Fruit fly (Drosophila melanogaster): Measurements from ENCODE around the gene CG9154.

Gene CG9154

DNA sequence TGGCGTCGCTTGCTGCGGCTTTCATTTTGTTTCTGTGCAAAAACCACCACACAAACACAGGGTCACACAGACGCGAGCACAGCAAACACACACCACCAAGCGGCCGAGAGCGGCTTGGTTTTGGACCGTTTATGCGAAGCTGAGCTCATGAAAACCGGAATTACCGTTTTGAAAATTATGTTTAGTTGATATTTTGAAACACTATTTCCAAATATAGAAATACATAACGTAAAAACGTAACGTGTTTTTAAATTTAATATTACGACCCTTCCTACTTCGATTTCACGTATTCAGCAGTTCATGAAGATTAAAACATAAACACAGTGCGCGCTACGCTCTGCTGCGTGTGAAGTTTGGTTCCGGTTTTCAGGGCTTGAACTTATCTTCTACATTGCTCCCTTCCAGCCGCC is 19.3 kb downstream of the CG9154 start (continued):
- TF ChIP-seq CG2875 (GFP tag; optimal IDR thresholded peaks at IDR 0.05) (peak; percentile 92), CG12769 (tag; optimal IDR thresholded peaks at IDR 0.05) (no peak), jumu (GFP tag; optimal IDR thresholded peaks at IDR 0.05) (peak; percentile 94), CG31365 (tag; optimal IDR thresholded peaks at IDR 0.05) (peak; percentile 91), pan (optimal IDR thresholded peaks at IDR 0.05) (no peak), pan (GFP tag; optimal IDR thresholded peaks at IDR 0.05 in 1 of 2, IDR thresholded peaks at IDR 0.05 in 1 of 2) (peak in 1 of 2 experiments; percentile 94), BEAF-32 (GFP tag; optimal IDR thresholded peaks at IDR 0.05) (no peak), CG3163 (GFP tag; optimal IDR thresholded peaks at IDR 0.05) (peak; percentile 81), E2f1 (GFP tag; IDR thresholded peaks at IDR 0.05) (peak; percentile 82), CG6175 (GFP tag; IDR thresholded peaks at IDR 0.05) (no peak), fu2 (GFP tag; optimal IDR thresholded peaks at IDR 0.05) (peak; percentile 79), ara (GFP tag; IDR thresholded peaks at IDR 0.05) (peak; percentile 96), pita (GFP tag; optimal IDR thresholded peaks at IDR 0.05) (no peak), gsb-n (tag; optimal IDR thresholded peaks at IDR 0.05) (peak; percentile 96), CG4282 (GFP tag; optimal IDR thresholded peaks at IDR 0.05) (peak; percentile 85), seq (GFP tag; IDR thresholded peaks at IDR 0.05) (peak; percentile 97), wdn (GFP tag; IDR thresholded peaks at IDR 0.05) (peak; percentile 90), cwo (GFP tag; optimal IDR thresholded peaks at IDR 0.05) (peak; percentile 94), bab2 (GFP tag; optimal IDR thresholded peaks at IDR 0.05) (peak; percentile 94), Fer1 (GFP tag; optimal IDR thresholded peaks at IDR 0.05) (peak; percentile 99), Vsx1 (GFP tag; optimal IDR thresholded peaks at IDR 0.05) (no peak), ham (GFP tag; IDR thresholded peaks at IDR 0.05) (peak; percentile 61; the same call in 1 of the 2 replicates), oc (tag; optimal IDR thresholded peaks at IDR 0.05) (peak; percentile 96), Optix (GFP tag; IDR thresholded peaks at IDR 0.05) (peak; percentile 91), MESR4 (GFP tag; optimal IDR thresholded peaks at IDR 0.05) (peak; percentile 46), CG8089 (GFP tag; optimal IDR thresholded peaks at IDR 0.05) (peak; percentile 85), amos (GFP tag; IDR thresholded peaks at IDR 0.05; ENCODE audit: partially characterized antibody) (no peak), vfl (GFP tag; optimal IDR thresholded peaks at IDR 0.05) (peak; percentile 90), Nf-YC (tag; optimal IDR thresholded peaks at IDR 0.05) (peak; percentile 87), Nf-YA (GFP tag; IDR thresholded peaks at IDR 0.05) (peak; percentile 90), Oaz (GFP tag; IDR thresholded peaks at IDR 0.05) (peak; percentile 90), CG3065 (GFP tag; optimal IDR thresholded peaks at IDR 0.05) (peak; percentile 80), ato (GFP tag; IDR thresholded peaks at IDR 0.05; ENCODE audit: partially characterized antibody) (no peak), Stat92E (GFP tag; optimal IDR thresholded peaks at IDR 0.05) (peak in 1 of 3 experiments; percentile 79), dimm (GFP tag; IDR thresholded peaks at IDR 0.05) (peak; percentile 81), CG5953 (GFP tag; IDR thresholded peaks at IDR 0.05) (peak; percentile 90), Taf1 (GFP tag; IDR thresholded peaks at IDR 0.05) (peak; percentile 84), nerfin-2 (GFP tag; IDR thresholded peaks at IDR 0.05; ENCODE audit: partially characterized antibody) (no peak), CG1792 (GFP tag; optimal IDR thresholded peaks at IDR 0.05) (peak; percentile 90), insv (GFP tag; optimal IDR thresholded peaks at IDR 0.05) (peak; percentile 5 to 77), Bteb2 (GFP tag; optimal IDR thresholded peaks at IDR 0.05) (peak; percentile 94), CG6791 (GFP tag; IDR thresholded peaks at IDR 0.05; ENCODE audit: partially characterized antibody) (0 out of 3 replicates have a peak, but pooled peaks have one; percentile 12), NfI (GFP tag; optimal IDR thresholded peaks at IDR 0.05) (peak; percentile 95), Sin3A (optimal IDR thresholded peaks at IDR 0.05) (no peak), CG6689 (GFP tag; IDR thresholded peaks at IDR 0.05) (peak; percentile 94), dpn (GFP tag; optimal IDR thresholded peaks at IDR 0.05) (peak; percentile 94), CG15269 (tag; optimal IDR thresholded peaks at IDR 0.05) (peak; percentile 96), tgo (GFP tag; IDR thresholded peaks at IDR 0.05) (peak; percentile 94), Dref (GFP tag; IDR thresholded peaks at IDR 0.05) (0 out of 2 replicates have a peak, but pooled peaks have one; percentile 20), CG13624 (GFP tag; optimal IDR thresholded peaks at IDR 0.05) (peak; percentile 96), scrt (GFP tag; optimal IDR thresholded peaks at IDR 0.05) (peak; percentile 96)
